Fruit fly (Drosophila melanogaster): ENCODE results near the gene Lsd-2.

The Lsd-2 gene

DNA sequence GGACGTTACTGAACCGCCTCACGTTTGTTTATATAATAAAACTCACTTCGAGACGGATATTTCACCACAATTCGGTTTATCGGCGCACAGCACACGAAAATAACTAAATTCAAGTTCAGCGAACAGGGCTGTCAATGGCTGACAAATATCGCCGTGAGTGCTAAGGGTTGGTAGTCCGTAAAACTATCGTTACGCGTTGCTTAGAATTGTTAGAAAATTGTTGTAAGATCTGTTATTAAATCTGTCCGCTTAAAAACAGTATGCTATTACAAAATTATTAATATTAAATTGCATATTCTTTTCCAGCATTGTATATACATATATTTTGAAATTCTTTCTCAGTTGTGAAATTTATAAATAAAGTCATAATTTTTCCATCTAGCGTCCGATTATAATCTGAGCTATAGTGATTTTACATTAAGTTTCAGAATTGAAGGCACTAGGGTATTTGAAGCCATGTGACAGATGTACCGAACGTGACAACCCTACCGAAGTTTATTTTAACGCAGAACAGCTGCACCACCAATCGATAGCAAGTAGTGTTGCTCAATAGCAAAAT, 8.6 kb upstream of the Lsd-2 start, which contains the start of gene Cox17:
TSS of gene Cox17 (minus strand) at position 120 of the 559 bp plus-strand sequence.
- no peak for TF ChIP-seq pan (optimal IDR thresholded peaks at IDR 0.05)
- TF ChIP-seq usp (GFP tag; optimal IDR thresholded peaks at IDR 0.05): no peak
- TF ChIP-seq psq (optimal IDR thresholded peaks at IDR 0.05): no peak
- TF ChIP-seq CG8478 (optimal IDR thresholded peaks at IDR 0.05): no peak

DNA sequence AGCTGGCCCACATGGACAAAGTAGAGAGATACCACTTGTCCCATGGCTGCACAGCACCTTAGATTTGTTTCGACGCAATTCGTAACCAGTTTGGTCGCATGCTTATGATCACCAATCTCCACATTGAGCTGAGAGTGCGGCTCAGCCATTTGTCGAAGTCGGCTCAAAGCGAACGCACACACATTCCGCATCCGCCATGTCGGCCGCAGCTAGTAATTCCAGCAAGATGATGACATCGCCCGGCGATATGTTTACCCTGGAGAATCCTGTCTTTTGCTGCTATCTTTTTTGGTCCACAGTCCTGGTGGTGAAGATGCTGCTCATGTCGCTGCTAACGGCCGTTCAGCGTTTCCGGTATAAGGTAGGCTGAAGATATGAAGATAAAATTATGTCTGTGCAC, 6.7 kb upstream of the Lsd-2 start, which contains the start of gene CG33178:
TSS of gene CG33178 (plus strand) at position 147 of the 400 bp plus-strand sequence.
- TF ChIP-seq EcR (GFP tag; optimal IDR thresholded peaks at IDR 0.05) (no peak), pan (optimal IDR thresholded peaks at IDR 0.05) (no peak), usp (GFP tag; optimal IDR thresholded peaks at IDR 0.05) (no peak), CG8478 (optimal IDR thresholded peaks at IDR 0.05) (no peak), psq (optimal IDR thresholded peaks at IDR 0.05) (no peak), Dll (optimal IDR thresholded peaks at IDR 0.05) (no peak)

DNA sequence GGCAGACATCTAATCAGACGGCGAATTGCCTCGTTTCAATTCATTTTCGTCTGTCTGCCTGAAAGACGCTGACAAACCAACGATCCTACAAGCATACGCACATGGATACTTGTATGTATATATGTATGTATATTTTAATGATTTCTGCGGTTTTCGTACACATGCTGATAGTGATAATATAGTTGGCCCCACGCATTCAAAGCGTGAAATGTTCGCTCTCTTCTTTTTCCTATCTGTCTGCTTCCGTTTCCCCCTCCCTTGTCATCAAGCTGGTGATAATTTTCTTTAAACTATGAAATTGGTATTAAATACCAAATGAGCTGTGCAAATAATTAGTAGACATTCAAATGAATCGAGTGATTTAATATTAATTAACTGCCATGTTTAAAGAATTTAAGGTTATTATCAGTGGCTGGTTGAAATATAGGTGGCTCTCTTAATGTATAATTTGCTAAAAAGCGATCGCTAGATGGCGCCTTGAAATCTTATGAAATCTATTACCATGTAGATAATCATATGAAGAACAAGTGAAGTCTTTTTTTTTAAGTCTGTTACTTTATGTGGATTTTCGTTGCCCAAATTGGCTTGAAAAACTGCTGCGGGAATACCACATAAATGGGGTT, 4.9 kb upstream of the Lsd-2 start, which contains the start of gene CG33177:
TSS of gene CG33177 (plus strand) at position 588 of the 623 bp plus-strand sequence.
- no peak for TF ChIP-seq Dll (optimal IDR thresholded peaks at IDR 0.05)
- TF ChIP-seq CG8478 (optimal IDR thresholded peaks at IDR 0.05): no peak
- no peak for TF ChIP-seq EcR (GFP tag; optimal IDR thresholded peaks at IDR 0.05)
- no peak for TF ChIP-seq pan (optimal IDR thresholded peaks at IDR 0.05)
- no peak for TF ChIP-seq usp (GFP tag; optimal IDR thresholded peaks at IDR 0.05)
- TF ChIP-seq psq (optimal IDR thresholded peaks at IDR 0.05): no peak

DNA sequence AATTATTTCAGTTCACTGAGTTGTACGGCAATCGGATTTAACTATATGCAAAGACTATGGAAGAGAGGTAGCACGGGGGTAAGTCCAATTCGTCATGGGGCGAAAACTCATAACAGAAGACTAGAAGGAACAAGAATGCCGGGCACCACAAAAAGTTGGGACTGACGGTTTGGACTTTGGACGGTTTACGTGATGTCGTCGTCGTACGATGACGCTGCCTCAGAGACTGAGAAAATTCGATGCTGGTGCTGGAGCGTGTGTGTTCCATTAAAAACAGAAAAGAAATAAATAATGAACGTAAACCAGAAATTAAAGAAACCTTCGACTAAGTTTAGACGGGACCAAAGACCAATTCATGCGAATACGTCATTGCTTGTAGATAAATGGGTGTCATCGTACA, 3.9 kb upstream of the Lsd-2 start:
- TF ChIP-seq EcR (GFP tag; optimal IDR thresholded peaks at IDR 0.05): no peak
- TF ChIP-seq pan (optimal IDR thresholded peaks at IDR 0.05): no peak
- no peak for TF ChIP-seq psq (optimal IDR thresholded peaks at IDR 0.05)
- TF ChIP-seq usp (GFP tag; optimal IDR thresholded peaks at IDR 0.05): no peak
- no peak for TF ChIP-seq CG8478 (optimal IDR thresholded peaks at IDR 0.05)
- no peak for TF ChIP-seq Dll (optimal IDR thresholded peaks at IDR 0.05)

DNA sequence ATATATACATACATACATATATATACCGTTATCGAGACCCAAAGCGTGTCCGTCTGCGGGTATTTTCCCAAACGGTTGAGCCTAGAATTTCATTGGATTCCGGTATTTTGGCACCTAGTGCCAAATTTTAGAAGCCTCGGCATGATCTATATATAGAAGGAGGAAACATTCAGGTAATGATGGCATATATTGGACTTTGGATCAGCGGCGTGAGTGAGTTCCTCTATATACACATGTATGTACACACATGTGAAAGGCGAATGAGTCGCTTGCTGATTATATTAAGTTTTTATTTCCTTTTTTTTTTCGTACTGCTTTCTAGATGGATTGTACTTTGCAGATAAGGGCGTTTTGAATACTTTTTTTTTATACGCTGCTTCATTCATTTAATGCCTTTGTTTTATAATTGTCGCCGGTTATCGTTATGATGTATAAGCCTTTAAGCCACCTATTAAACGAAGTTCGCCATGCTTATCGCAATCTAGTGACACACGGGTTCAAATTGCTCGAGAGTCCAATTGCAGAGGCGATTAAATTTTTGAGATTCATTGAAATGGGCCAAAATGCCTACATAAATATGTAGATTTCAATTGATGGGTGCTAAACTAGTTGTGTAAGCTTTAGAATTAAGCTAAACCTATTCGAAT, 3.3 kb upstream of the Lsd-2 start:
- no peak for TF ChIP-seq usp (GFP tag; optimal IDR thresholded peaks at IDR 0.05)
- TF ChIP-seq Dll (optimal IDR thresholded peaks at IDR 0.05): no peak
- no peak for TF ChIP-seq EcR (GFP tag; optimal IDR thresholded peaks at IDR 0.05)
- no peak for TF ChIP-seq psq (optimal IDR thresholded peaks at IDR 0.05)
- TF ChIP-seq CG8478 (optimal IDR thresholded peaks at IDR 0.05): no peak
- no peak for TF ChIP-seq pan (optimal IDR thresholded peaks at IDR 0.05)

DNA sequence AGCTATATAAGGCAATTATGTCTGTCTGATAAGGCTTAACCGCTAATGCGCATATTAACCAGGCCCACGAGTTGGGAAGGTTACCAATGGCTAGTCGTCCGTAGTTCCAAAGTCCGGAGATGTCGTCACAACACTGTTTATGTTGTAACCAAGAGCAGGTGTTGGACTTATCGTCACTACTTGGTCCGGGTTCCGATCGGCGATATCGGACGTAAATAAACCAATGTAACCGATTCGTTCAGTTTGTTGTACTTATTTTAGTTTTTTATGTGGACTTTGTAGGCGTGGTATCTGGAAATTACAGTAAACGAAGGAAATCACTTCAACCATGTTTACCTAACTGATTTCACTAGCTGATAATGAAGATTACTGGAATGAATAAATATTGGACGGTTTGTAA, 2.4 kb upstream of the Lsd-2 start:
- TF ChIP-seq usp (GFP tag; optimal IDR thresholded peaks at IDR 0.05): no peak
- no peak for TF ChIP-seq pan (optimal IDR thresholded peaks at IDR 0.05)
- no peak for TF ChIP-seq Dll (optimal IDR thresholded peaks at IDR 0.05)
- TF ChIP-seq psq (optimal IDR thresholded peaks at IDR 0.05): no peak
- TF ChIP-seq CG8478 (optimal IDR thresholded peaks at IDR 0.05): no peak
- no peak for TF ChIP-seq EcR (GFP tag; optimal IDR thresholded peaks at IDR 0.05)

DNA sequence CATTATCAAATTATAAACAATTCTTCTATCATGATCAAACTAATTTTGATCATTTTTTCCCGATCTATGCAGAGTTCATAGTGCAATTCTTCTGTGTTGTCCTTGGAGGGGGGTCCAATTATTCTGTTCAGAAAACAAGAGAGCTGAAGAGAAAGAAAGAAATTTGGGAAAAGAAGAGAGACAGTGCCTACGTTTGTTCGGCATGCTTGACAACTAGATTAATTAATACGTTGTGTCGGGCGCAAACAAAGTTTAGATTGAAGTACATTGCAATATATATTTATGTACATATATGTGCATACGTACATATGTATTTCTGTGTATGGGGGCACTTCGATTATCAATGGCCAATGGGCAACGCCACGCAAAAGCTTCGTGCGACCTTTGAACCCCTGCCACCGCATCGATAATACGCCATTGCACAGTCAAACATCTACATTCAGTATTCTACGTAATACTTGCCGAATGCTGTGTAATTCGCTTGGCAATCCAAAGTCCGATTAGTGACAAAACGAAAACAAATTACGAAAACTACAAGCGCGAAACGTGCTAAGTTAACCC, 1.6 kb upstream of the Lsd-2 start:
- TF ChIP-seq usp (GFP tag; optimal IDR thresholded peaks at IDR 0.05): no peak
- no peak for TF ChIP-seq EcR (GFP tag; optimal IDR thresholded peaks at IDR 0.05)
- no peak for TF ChIP-seq pan (optimal IDR thresholded peaks at IDR 0.05)
- TF ChIP-seq Dll (optimal IDR thresholded peaks at IDR 0.05): no peak

DNA sequence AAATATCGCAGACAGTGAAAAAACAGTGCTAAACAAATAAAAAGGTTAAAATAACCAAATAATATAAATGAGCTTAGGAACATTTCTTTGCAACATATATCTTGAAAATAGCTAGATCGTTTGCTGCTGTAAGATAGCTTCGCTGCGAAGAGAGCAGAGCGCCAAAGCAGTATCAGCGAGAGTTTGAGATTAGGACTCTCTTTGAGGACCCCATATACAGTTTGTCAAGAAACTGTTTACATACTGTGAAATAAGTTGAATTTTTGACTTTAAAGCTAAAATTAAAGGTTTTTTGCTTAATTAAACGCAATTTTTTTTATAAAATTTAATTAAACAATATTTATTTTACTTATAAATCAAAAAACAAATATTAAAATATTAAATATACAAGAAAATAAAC, 586 bp upstream of the Lsd-2 start:
- TF ChIP-seq usp (GFP tag; optimal IDR thresholded peaks at IDR 0.05) (no peak), Dll (optimal IDR thresholded peaks at IDR 0.05) (no peak), pan (optimal IDR thresholded peaks at IDR 0.05) (no peak), psq (optimal IDR thresholded peaks at IDR 0.05) (no peak), EcR (GFP tag; optimal IDR thresholded peaks at IDR 0.05) (no peak), CG8478 (optimal IDR thresholded peaks at IDR 0.05) (no peak)

DNA sequence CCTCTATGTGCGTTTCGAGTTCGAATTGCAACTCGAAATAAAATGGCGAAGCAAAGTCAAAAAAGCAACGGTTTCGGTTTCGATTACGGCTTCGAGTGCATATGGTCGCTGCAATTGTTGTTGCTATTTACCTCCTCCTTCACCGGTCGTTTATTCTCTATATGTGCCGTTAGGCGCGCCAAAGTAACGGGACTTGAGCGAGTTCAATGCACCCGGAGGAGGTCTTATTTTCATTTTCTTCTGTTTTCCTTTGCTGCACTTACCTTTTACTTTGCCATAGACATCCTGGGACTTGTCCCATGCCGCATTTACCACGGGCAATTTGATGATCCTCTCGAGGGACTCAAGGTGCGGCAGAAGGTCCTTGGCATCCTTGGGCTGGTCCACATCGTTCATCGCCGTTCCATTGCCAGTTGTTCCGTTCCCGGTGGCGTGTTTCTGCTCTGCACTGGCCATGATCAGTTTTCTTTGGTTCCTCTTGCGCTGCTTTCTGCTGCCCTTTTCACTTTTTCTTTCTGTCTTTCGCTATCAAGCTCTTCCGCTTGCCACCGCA, 459 bp downstream of the Lsd-2 start:
- TF ChIP-seq psq (optimal IDR thresholded peaks at IDR 0.05): no peak
- no peak for TF ChIP-seq pan (optimal IDR thresholded peaks at IDR 0.05)
- TF ChIP-seq EcR (GFP tag; optimal IDR thresholded peaks at IDR 0.05): peak; percentile 46 to 84
- TF ChIP-seq CG8478 (optimal IDR thresholded peaks at IDR 0.05): no peak
- no peak for TF ChIP-seq Dll (optimal IDR thresholded peaks at IDR 0.05)
- no peak for TF ChIP-seq usp (GFP tag; optimal IDR thresholded peaks at IDR 0.05)

DNA sequence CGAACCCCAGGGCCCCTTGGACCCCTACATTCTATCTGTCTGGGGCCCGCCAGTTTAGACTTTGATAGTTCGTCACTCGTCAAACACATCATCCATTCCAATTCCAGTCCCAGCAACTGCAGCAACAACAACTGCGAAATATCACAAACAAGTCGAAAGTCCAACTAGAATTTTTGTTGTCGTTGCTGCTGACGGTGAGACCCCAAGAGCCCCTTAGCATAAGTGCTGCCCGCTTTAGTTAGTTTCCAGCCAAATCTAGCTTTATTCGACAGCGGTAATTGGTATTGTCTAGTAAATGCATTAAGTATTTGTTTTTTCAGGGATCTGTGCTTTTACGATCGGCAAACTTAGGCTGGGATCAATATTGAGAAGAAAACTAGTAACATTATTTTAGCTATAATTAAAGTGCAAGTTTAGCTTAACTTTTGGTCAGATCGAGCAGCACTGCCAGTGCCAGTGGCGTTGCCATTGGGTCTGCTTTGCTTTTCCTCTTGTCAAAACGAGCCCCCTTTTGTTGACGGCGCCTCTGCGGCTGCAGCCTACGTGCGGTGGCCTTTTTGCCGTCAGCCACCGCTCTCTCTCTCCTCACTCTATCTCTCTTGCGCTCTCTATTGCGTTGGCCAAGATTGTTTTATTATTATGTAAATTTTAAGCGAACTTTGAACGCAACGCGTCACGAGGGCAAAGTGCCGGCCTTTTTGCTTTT, 1.2 kb downstream of the Lsd-2 start:
- TF ChIP-seq psq (optimal IDR thresholded peaks at IDR 0.05): no peak
- TF ChIP-seq EcR (GFP tag; optimal IDR thresholded peaks at IDR 0.05): no peak

DNA sequence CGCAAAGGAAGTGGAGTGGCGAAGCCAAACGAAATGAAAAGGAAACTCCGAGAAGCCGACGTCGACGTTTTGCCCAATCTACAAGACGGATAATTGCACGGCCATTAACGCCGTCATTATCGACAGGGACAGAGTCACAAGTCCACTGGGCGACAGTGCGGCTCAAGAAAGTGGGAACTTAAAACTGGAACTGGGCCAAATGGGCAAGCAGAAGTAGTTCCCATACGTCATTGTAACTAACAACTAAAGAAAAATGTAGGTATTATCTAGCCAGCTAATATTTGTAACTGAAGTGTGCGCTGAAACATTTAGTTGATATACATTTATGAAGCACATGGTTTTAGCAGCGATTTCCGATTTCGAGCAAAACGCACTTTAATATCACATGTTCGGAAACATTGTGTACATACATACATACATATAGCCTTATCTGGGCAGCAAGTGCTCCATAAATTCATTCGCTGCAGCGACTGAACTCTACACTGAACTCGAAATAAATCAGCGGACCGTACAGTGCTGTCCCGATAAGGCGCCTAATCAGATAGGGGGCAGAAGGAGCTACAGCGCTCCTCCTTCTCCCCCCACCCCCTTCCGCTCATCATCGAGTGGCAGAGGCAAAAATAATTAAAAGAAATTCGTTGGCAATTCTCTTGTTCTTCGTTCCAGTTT, 5.1 kb downstream of the Lsd-2 start:
- TF ChIP-seq usp (GFP tag; optimal IDR thresholded peaks at IDR 0.05): no peak
- no peak for TF ChIP-seq CG8478 (optimal IDR thresholded peaks at IDR 0.05)
- TF ChIP-seq Dll (optimal IDR thresholded peaks at IDR 0.05): no peak
- no peak for TF ChIP-seq psq (optimal IDR thresholded peaks at IDR 0.05)
- no peak for TF ChIP-seq pan (optimal IDR thresholded peaks at IDR 0.05)
